Worm (Caenorhabditis elegans) whole organism, L4/young adult: Measurements from ENCODE around the gene fkh-4.

Source experiments
- dao-5 ChIP-seq: sonication (generic microtip); optimal IDR thresholded peaks from 2 replicates; lab custom pipeline; 2016; ENCODE audit warnings: missing genotype, missing genetic modification characterization, moderate library complexity, missing compliant biosample characterization
- him-1 ChIP-seq: sonication (generic microtip); optimal IDR thresholded peaks from 2 replicates; lab custom pipeline; 2016; ENCODE audit warnings: missing genotype, missing genetic modification reagents, missing genetic modification characterization, missing compliant biosample characterization

ce11 chrX:13442446-13442845 lies 13.8 kb upstream of the fkh-4 start:
- TF ChIP-seq dao-5 (tag; lab: Kevin White, UChicago) (no peak), him-1 (tag; lab: Kevin White, UChicago) (peak; percentile 9)
